Worm (Caenorhabditis elegans) whole organism, mixed stage, embryonic: ENCODE measurements around the gene pos-1.
A peak's percentile ranks its signal among the peaks of the same experiment; 100 is the strongest.

ENCODE experiments used
- bed-3 ChIP-seq: fragments of 200-800 bp; sonication (Bioruptor generic); optimal IDR thresholded peaks from 3 replicates; lab custom pipeline; 2018; ENCODE audit warnings: mild to moderate bottlenecking, missing genetic modification characterization, moderate library complexity, missing compliant biosample characterization
- blmp-1 ChIP-seq: fragments of 150-350 bp; optimal IDR thresholded peaks from 2 replicates; lab custom pipeline; 2014; ENCODE audit warnings: missing biosample characterization, missing genetic modification characterization
- ceh-43 ChIP-seq: fragments of 200-800 bp; sonication (Bioruptor generic); optimal IDR thresholded peaks from 2 replicates; lab custom pipeline; 2018; ENCODE audit warnings: mild to moderate bottlenecking, missing genetic modification characterization, moderate library complexity, missing compliant biosample characterization
- ceh-83 ChIP-seq: fragments of 200-800 bp; sonication (Bioruptor generic); optimal IDR thresholded peaks from 2 replicates; lab custom pipeline; 2018; ENCODE audit warnings: mild to moderate bottlenecking, missing genetic modification characterization, missing compliant biosample characterization
- ces-1 ChIP-seq: fragments of 150-350 bp; optimal IDR thresholded peaks from 2 replicates; lab custom pipeline; 2014; ENCODE audit warnings: missing biosample characterization, missing genetic modification reagents, missing genetic modification characterization
- drap-1 ChIP-seq: fragments of 200-800 bp; sonication (Bioruptor generic); optimal IDR thresholded peaks from 3 replicates; lab custom pipeline; 2018; ENCODE audit warnings: mild to moderate bottlenecking, missing genetic modification characterization, missing compliant biosample characterization
- elt-1 ChIP-seq: sonication (generic microtip); optimal IDR thresholded peaks from 2 replicates; lab custom pipeline; 2017; ENCODE audit warnings: missing genetic modification characterization, mild to moderate bottlenecking, missing compliant biosample characterization, antibody characterized with exemption, moderate library complexity, borderline replicate concordance; ENCODE audit not compliant: insufficient read depth
- elt-3 ChIP-seq: fragments of 150-350 bp; optimal IDR thresholded peaks from 2 replicates; lab custom pipeline; 2014; ENCODE audit warnings: missing biosample characterization, missing genetic modification characterization
- flh-1 ChIP-seq: fragments of 200-800 bp; sonication (Bioruptor generic); optimal IDR thresholded peaks from 2 replicates; lab custom pipeline; 2018; ENCODE audit warnings: mild to moderate bottlenecking, missing genetic modification characterization, moderate library complexity, missing compliant biosample characterization
- ham-2 ChIP-seq: fragments of 200-800 bp; sonication (Bioruptor generic); optimal IDR thresholded peaks from 2 replicates; lab custom pipeline; 2018; ENCODE audit warnings: mild to moderate bottlenecking, missing genetic modification characterization, missing compliant biosample characterization
- hlh-1 ChIP-seq: fragments of 150-350 bp; optimal IDR thresholded peaks from 2 replicates; lab custom pipeline; 2014; ENCODE audit warnings: missing biosample characterization, missing genetic modification reagents, missing genetic modification characterization
- lin-13 ChIP-seq: fragments of 150-350 bp; optimal IDR thresholded peaks from 2 replicates; lab custom pipeline; 2014; ENCODE audit warnings: missing biosample characterization, missing genetic modification characterization
- lsy-2 ChIP-seq: fragments of 150-350 bp; optimal IDR thresholded peaks from 2 replicates; lab custom pipeline; 2014; ENCODE audit warnings: missing biosample characterization, missing genetic modification characterization
- mab-5 ChIP-seq: fragments of 150-350 bp; optimal IDR thresholded peaks from 2 replicates; lab custom pipeline; 2014; ENCODE audit warnings: missing biosample characterization, missing genetic modification characterization
- mep-1 ChIP-seq: fragments of 150-350 bp; optimal IDR thresholded peaks from 2 replicates; lab custom pipeline; 2017; ENCODE audit warnings: missing biosample characterization, missing genetic modification reagents, missing genetic modification characterization, inconsistent platforms
- mls-2 ChIP-seq: sonication (generic microtip); optimal IDR thresholded peaks from 2 replicates; lab custom pipeline; 2016; ENCODE audit warnings: mild to moderate bottlenecking, missing genetic modification characterization, moderate library complexity, missing compliant biosample characterization
- nhr-12 ChIP-seq: fragments of 150-350 bp; optimal IDR thresholded peaks from 2 replicates; lab custom pipeline; 2014; ENCODE audit warnings: missing biosample characterization, missing genetic modification characterization
- nhr-2 ChIP-seq: fragments of 150-350 bp; optimal IDR thresholded peaks from 2 replicates; lab custom pipeline; 2014; ENCODE audit warnings: missing biosample characterization, missing genetic modification characterization
- nhr-237 ChIP-seq: fragments of 150-350 bp; optimal IDR thresholded peaks from 2 replicates; lab custom pipeline; 2014; ENCODE audit warnings: missing biosample characterization, missing genetic modification characterization
- nhr-28 ChIP-seq: fragments of 150-350 bp; optimal IDR thresholded peaks from 2 replicates; lab custom pipeline; 2014; ENCODE audit warnings: missing biosample characterization, missing genetic modification characterization
- nhr-76 ChIP-seq: sonication (generic microtip); optimal IDR thresholded peaks from 2 replicates; lab custom pipeline; 2017; ENCODE audit warnings: missing biosample characterization, missing genetic modification characterization
- pha-4 ChIP-seq: fragments of 150-350 bp; optimal IDR thresholded peaks from 2 replicates; lab custom pipeline; 2018; ENCODE audit warnings: missing biosample characterization, missing genetic modification reagents, missing genetic modification characterization
- snpc-4 ChIP-seq: fragments of 150-350 bp; optimal IDR thresholded peaks from 2 replicates; lab custom pipeline; 2014; ENCODE audit warnings: missing biosample characterization, missing genetic modification characterization
- sptf-1 ChIP-seq: sonication (generic microtip); optimal IDR thresholded peaks from 2 replicates; lab custom pipeline; 2017; ENCODE audit warnings: mild to moderate bottlenecking, missing genetic modification characterization, moderate library complexity, missing compliant biosample characterization
- tbx-8 ChIP-seq: fragments of 200-800 bp; sonication (Bioruptor generic); optimal IDR thresholded peaks from 2 replicates; lab custom pipeline; 2018; ENCODE audit warnings: mild to moderate bottlenecking, missing genetic modification characterization, moderate library complexity, missing compliant biosample characterization
- unc-120 ChIP-seq: sonication (generic microtip); optimal IDR thresholded peaks from 2 replicates; lab custom pipeline; 2017; ENCODE audit warnings: missing genetic modification characterization, missing compliant biosample characterization; ENCODE audit not compliant: poor library complexity, severe bottlenecking
- unc-39 ChIP-seq: fragments of 150-350 bp; optimal IDR thresholded peaks from 2 replicates; lab custom pipeline; 2014; ENCODE audit warnings: missing biosample characterization, missing genetic modification characterization
- unc-62 ChIP-seq: fragments of 150-350 bp; optimal IDR thresholded peaks from 2 replicates; lab custom pipeline; 2014; ENCODE audit warnings: missing biosample characterization, missing genetic modification reagents, missing genetic modification characterization
- zip-8 ChIP-seq: fragments of 150-350 bp; optimal IDR thresholded peaks from 2 replicates; lab custom pipeline; 2014; ENCODE audit warnings: missing biosample characterization, missing genetic modification characterization
- ztf-11 ChIP-seq: fragments of 150-350 bp; optimal IDR thresholded peaks from 2 replicates; lab custom pipeline; 2014; ENCODE audit warnings: missing biosample characterization, missing genetic modification characterization

Gene pos-1

DNA sequence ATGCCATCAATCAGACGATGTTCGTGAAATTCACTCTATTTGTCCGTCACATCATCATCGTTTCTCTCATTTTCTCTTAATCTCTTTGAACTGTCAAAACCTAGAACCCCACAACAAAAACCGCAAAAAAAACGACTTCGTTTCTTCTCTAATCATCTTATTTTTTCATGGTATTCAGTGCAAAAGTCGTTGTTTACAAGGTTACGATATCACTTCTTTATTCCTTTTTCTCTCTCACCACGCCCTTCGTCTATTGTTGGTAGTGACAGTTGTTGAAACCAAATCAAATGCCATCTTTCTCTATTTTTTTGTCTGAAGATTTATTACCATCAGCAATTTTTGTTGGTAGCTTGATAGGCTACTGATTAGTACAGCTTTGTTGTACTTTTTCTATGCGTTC lies 35.4 kb downstream of the pos-1 start:
- TF ChIP-seq bed-3 (GFP tag; lab: Kevin White, UChicago), result no peak
- TF ChIP-seq nhr-237 (tag; lab: Kevin White, UChicago), result no peak
- no peak for TF ChIP-seq drap-1 (GFP tag; lab: Kevin White, UChicago)
- no peak for TF ChIP-seq elt-3 (tag; lab: Kevin White, UChicago)
- no peak for TF ChIP-seq hlh-1 (tag; lab: Kevin White, UChicago)
- no peak for TF ChIP-seq mep-1 (tag; lab: Kevin White, UChicago)
- no peak for TF ChIP-seq zip-8 (tag; lab: Kevin White, UChicago)
- no peak for TF ChIP-seq lin-13 (tag; lab: Kevin White, UChicago)
- TF ChIP-seq nhr-76, result no peak
- TF ChIP-seq pha-4 (tag; lab: Kevin White, UChicago), result no peak
- no peak for TF ChIP-seq ham-2 (GFP tag; lab: Kevin White, UChicago)
- no peak for TF ChIP-seq flh-1 (GFP tag; lab: Kevin White, UChicago)
- TF ChIP-seq, all 35 proteins: peak for 0

DNA sequence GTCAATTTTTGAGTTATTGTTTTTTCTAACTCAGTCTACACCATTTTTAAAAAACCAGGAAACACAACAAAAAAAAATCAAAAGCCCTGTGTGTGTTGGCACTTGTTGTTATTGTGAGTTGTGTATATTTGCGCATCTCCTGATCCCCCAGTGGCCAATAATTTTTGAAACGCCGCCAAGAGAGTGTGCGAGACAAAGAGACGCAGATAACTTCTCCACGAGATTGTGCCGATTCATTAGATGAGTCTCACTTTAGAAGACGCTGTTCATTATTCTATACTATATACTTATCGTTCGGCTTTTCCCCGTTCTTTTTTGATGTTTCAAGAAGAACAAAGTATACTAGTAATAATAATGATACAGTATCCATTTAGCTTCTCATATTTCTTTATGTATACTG lies 36.8 kb downstream of the pos-1 start:
- TF ChIP-seq ztf-11 (no peak), unc-39 (tag; lab: Kevin White, UChicago) (no peak), nhr-2 (tag; lab: Kevin White, UChicago) (no peak), snpc-4 (tag; lab: Kevin White, UChicago) (no peak), elt-3 (tag; lab: Kevin White, UChicago) (no peak), nhr-12 (tag; lab: Kevin White, UChicago) (no peak), nhr-237 (tag; lab: Kevin White, UChicago) (no peak), zip-8 (tag; lab: Kevin White, UChicago) (no peak), nhr-76 (no peak), mls-2 (tag; lab: Kevin White, UChicago) (no peak)

ce11 chrV:8454995-8455446 lies 41.1 kb downstream of the pos-1 start, which contains the start of gene T23B12.11:
Gene T23B12.11 (plus strand): TSS chrV:8455396.
- no peak for TF ChIP-seq mab-5
- no peak for TF ChIP-seq nhr-12 (tag; lab: Kevin White, UChicago)
- TF ChIP-seq drap-1 (GFP tag; lab: Kevin White, UChicago), result no peak
- TF ChIP-seq flh-1 (GFP tag; lab: Kevin White, UChicago), result no peak
- no peak for TF ChIP-seq ham-2 (GFP tag; lab: Kevin White, UChicago)
- TF ChIP-seq mls-2 (tag; lab: Kevin White, UChicago), result no peak
- no peak for TF ChIP-seq ceh-43 (GFP tag; lab: Kevin White, UChicago)
- no peak for TF ChIP-seq tbx-8 (GFP tag; lab: Kevin White, UChicago)
- TF ChIP-seq sptf-1 (tag; lab: Kevin White, UChicago), result no peak
- no peak for TF ChIP-seq blmp-1 (tag; lab: Kevin White, UChicago)
- no peak for TF ChIP-seq elt-1 (tag; lab: Kevin White, UChicago)
- no peak for TF ChIP-seq lin-13 (tag; lab: Kevin White, UChicago)

ce11 chrV:8460306-8460705 lies 46.4 kb downstream of the pos-1 start, which contains the start of gene T23B12.6:
Gene T23B12.6 (minus strand): TSS chrV:8460419.
- no peak for TF ChIP-seq tbx-8 (GFP tag; lab: Kevin White, UChicago)
- TF ChIP-seq flh-1 (GFP tag; lab: Kevin White, UChicago), result no peak
- TF ChIP-seq nhr-76, result no peak
- no peak for TF ChIP-seq bed-3 (GFP tag; lab: Kevin White, UChicago)
- TF ChIP-seq hlh-1 (tag; lab: Kevin White, UChicago), result no peak
- no peak for TF ChIP-seq mab-5
- no peak for TF ChIP-seq ceh-83 (GFP tag; lab: Kevin White, UChicago)
- no peak for TF ChIP-seq pha-4 (tag; lab: Kevin White, UChicago)
- no peak for TF ChIP-seq ztf-11
- TF ChIP-seq unc-120 (tag; lab: Kevin White, UChicago), result no peak
- no peak for TF ChIP-seq nhr-28 (tag; lab: Kevin White, UChicago)
- no peak for TF ChIP-seq sptf-1 (tag; lab: Kevin White, UChicago)
- TF ChIP-seq ceh-43 (GFP tag; lab: Kevin White, UChicago), result no peak
- no peak for TF ChIP-seq lsy-2 (tag; lab: Kevin White, UChicago)
- no peak for TF ChIP-seq unc-62 (GFP tag; lab: Kevin White, UChicago)

DNA sequence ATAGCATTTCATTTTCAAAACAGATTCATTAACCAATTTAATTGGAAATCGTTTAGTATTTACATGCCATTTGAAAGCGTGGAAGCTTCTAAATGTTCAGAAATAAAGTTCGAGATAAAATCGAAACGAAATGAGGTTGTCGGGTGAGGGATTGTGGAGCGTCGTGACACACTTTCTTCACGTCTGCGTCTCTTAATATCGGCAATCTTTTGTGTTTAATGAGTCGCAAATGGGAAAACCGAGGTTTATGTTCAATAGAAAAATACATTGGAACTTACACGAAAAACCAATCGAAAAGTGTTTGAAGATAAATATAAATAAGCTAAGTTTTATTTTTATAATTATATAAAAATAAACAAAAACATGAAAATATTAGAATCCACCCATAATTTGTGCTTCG lies 46.9 kb downstream of the pos-1 start:
- TF ChIP-seq ceh-83 (GFP tag; lab: Kevin White, UChicago), result no peak
- peak; percentile 52 for TF ChIP-seq ces-1 (GFP tag; lab: Kevin White, UChicago)
- no peak for TF ChIP-seq unc-62 (GFP tag; lab: Kevin White, UChicago)
